Worm (Caenorhabditis elegans) whole organism, midembryonic: ENCODE data around the gene cua-1.

Experiments used
- T22C8.4 ChIP-seq: fragments of 200-800 bp; sonication (Bioruptor generic); IDR thresholded peaks from 2 replicates; pipeline ENCODE4 v1.3.6; 2022; ENCODE audit warnings: missing genetic modification characterization, missing compliant biosample characterization
- cog-1 ChIP-seq: sonication (generic microtip); optimal IDR thresholded peaks from 2 replicates; lab custom pipeline; 2016; ENCODE audit warnings: missing genetic modification characterization, missing compliant biosample characterization
- flt-1 ChIP-seq: fragments of 200-800 bp; sonication (Bioruptor generic); IDR thresholded peaks from 2 replicates; pipeline ENCODE4 v1.3.6; 2022; ENCODE audit warnings: missing genetic modification characterization, missing compliant biosample characterization
- klf-2 ChIP-seq: fragments of 200-800 bp; sonication (Bioruptor generic); conservative IDR thresholded peaks from 2 replicates; pipeline ENCODE4 v1.3.6; 2022; ENCODE audit warnings: missing genetic modification reagents, missing genetic modification characterization, missing compliant biosample characterization
- med-1 ChIP-seq: sonication (generic microtip); optimal IDR thresholded peaks from 2 replicates; lab custom pipeline; 2017; ENCODE audit warnings: missing genetic modification characterization, mild to moderate bottlenecking, missing compliant biosample characterization, antibody characterized with exemption, missing genetic modification reagents; ENCODE audit not compliant: insufficient read depth
- ref-1 ChIP-seq: fragments of 200-800 bp; sonication (Bioruptor generic); conservative IDR thresholded peaks from 2 replicates; pipeline ENCODE4 v1.3.6; 2022; ENCODE audit warnings: missing genetic modification reagents, missing genetic modification characterization, missing compliant biosample characterization
- tab-1 ChIP-seq: fragments of 200-800 bp; sonication (Bioruptor generic); IDR thresholded peaks from 2 replicates; pipeline ENCODE4 v1.3.6; 2022; ENCODE audit warnings: missing genetic modification characterization, missing compliant biosample characterization
- ztf-23 ChIP-seq: fragments of 200-800 bp; sonication (Bioruptor generic); IDR thresholded peaks from 2 replicates; pipeline ENCODE4 v1.3.6; 2022; ENCODE audit warnings: missing genetic modification reagents, missing genetic modification characterization, missing compliant biosample characterization
- ztf-29 ChIP-seq: fragments of 200-800 bp; sonication (Bioruptor generic); IDR thresholded peaks from 2 replicates; pipeline ENCODE4 v1.3.6; 2022; ENCODE audit warnings: missing genetic modification reagents, missing genetic modification characterization, missing compliant biosample characterization

cua-1 gene

ce11 chrIII:13474482-13474881 is 19.4 kb upstream of the cua-1 start:
- no peak for TF ChIP-seq T22C8.4 (GFP tag; lab: Robert Waterston, UW)
- no peak for TF ChIP-seq ref-1 (GFP tag; lab: Robert Waterston, UW)
- no peak for TF ChIP-seq ztf-29
- no peak for TF ChIP-seq ztf-23 (GFP tag; lab: Robert Waterston, UW)
- no peak for TF ChIP-seq med-1 (GFP tag; lab: Kevin White, UChicago)
- no peak for TF ChIP-seq cog-1 (tag; lab: Kevin White, UChicago)
- no peak for TF ChIP-seq tab-1
- TF ChIP-seq klf-2 (GFP tag; lab: Robert Waterston, UW): no peak
- TF ChIP-seq flt-1: no peak; the same call in 1 of the 2 replicates

- TF ChIP-seq ztf-23 (GFP tag; lab: Robert Waterston, UW) (no peak), tab-1 (no peak), klf-2 (GFP tag; lab: Robert Waterston, UW) (no peak), med-1 (GFP tag; lab: Kevin White, UChicago) (no peak), ztf-29 (no peak), flt-1 (no peak)
Observed at ce11 chrIII:13471504-13471903, 16.4 kb upstream of the cua-1 start, which contains the start of gene pssy-2. Gene pssy-2 (plus strand): TSS chrIII:13471804.

ce11 chrIII:13465918-13466592 is 10.9 kb upstream of the cua-1 start, which contains the start of gene cdk-5:
Gene cdk-5 (minus strand): TSS chrIII:13466342.
- TF ChIP-seq ztf-23 (GFP tag; lab: Robert Waterston, UW): 0 out of 2 replicates have a peak, but pooled peaks have one; percentile 6
- TF ChIP-seq tab-1: no peak
- no peak for TF ChIP-seq ztf-29
- no peak for TF ChIP-seq flt-1
- no peak for TF ChIP-seq ref-1 (GFP tag; lab: Robert Waterston, UW)
- no peak for TF ChIP-seq T22C8.4 (GFP tag; lab: Robert Waterston, UW)
- TF ChIP-seq klf-2 (GFP tag; lab: Robert Waterston, UW): no peak

ce11 chrIII:13464493-13465362 is 9.6 kb upstream of the cua-1 start, which contains the start of gene kel-3:
Gene kel-3 (plus strand): TSS chrIII:13464820.
- TF ChIP-seq T22C8.4 (GFP tag; lab: Robert Waterston, UW): no peak
- no peak for TF ChIP-seq cog-1 (tag; lab: Kevin White, UChicago)
- TF ChIP-seq ref-1 (GFP tag; lab: Robert Waterston, UW): no peak
- no peak for TF ChIP-seq klf-2 (GFP tag; lab: Robert Waterston, UW)
- no peak for TF ChIP-seq flt-1
- no peak for TF ChIP-seq tab-1
- no peak for TF ChIP-seq ztf-29
- no peak for TF ChIP-seq med-1 (GFP tag; lab: Kevin White, UChicago)
- TF ChIP-seq ztf-23 (GFP tag; lab: Robert Waterston, UW): no peak

ce11 chrIII:13462965-13463783 is 8.1 kb upstream of the cua-1 start, which contains the start of gene ant-1.1:
Gene ant-1.1 (plus strand): TSS chrIII:13463163.
- TF ChIP-seq tab-1 (no peak), ztf-29 (0 out of 2 replicates have a peak, but pooled peaks have one; percentile 28), flt-1 (peak; percentile 85), cog-1 (tag; lab: Kevin White, UChicago) (no peak), T22C8.4 (GFP tag; lab: Robert Waterston, UW) (peak; percentile 39), ref-1 (GFP tag; lab: Robert Waterston, UW) (no peak), med-1 (GFP tag; lab: Kevin White, UChicago) (no peak), ztf-23 (GFP tag; lab: Robert Waterston, UW) (peak; percentile 85), klf-2 (GFP tag; lab: Robert Waterston, UW) (peak; percentile 58; the same call in 1 of the 2 replicates)

- no peak for TF ChIP-seq tab-1
- no peak for TF ChIP-seq klf-2 (GFP tag; lab: Robert Waterston, UW)
- TF ChIP-seq med-1 (GFP tag; lab: Kevin White, UChicago): no peak
- TF ChIP-seq ztf-29: no peak
- no peak for TF ChIP-seq cog-1 (tag; lab: Kevin White, UChicago)
- no peak for TF ChIP-seq ztf-23 (GFP tag; lab: Robert Waterston, UW)
- TF ChIP-seq T22C8.4 (GFP tag; lab: Robert Waterston, UW): no peak
- no peak for TF ChIP-seq flt-1
Observed at ce11 chrIII:13462138-13462634, 7.1 kb upstream of the cua-1 start, which contains the start of the genes abcf-2 and T27E9.2. Gene abcf-2 (minus strand): TSS chrIII:13462238. Gene T27E9.2 (minus strand): TSS chrIII:13462584.

- TF ChIP-seq klf-2 (GFP tag; lab: Robert Waterston, UW) (no peak), ztf-29 (no peak), cog-1 (tag; lab: Kevin White, UChicago) (no peak), med-1 (GFP tag; lab: Kevin White, UChicago) (no peak), tab-1 (no peak), flt-1 (no peak), ztf-23 (GFP tag; lab: Robert Waterston, UW) (no peak), ref-1 (GFP tag; lab: Robert Waterston, UW) (no peak), T22C8.4 (GFP tag; lab: Robert Waterston, UW) (no peak)
Observed at ce11 chrIII:13461535-13461934, 6.4 kb upstream of the cua-1 start.

- TF ChIP-seq ztf-29 (no peak), tab-1 (no peak), cog-1 (tag; lab: Kevin White, UChicago) (no peak), T22C8.4 (GFP tag; lab: Robert Waterston, UW) (no peak), ztf-23 (GFP tag; lab: Robert Waterston, UW) (no peak), med-1 (GFP tag; lab: Kevin White, UChicago) (no peak), ref-1 (GFP tag; lab: Robert Waterston, UW) (no peak)
Observed at ce11 chrIII:13458978-13459596, 4.0 kb upstream of the cua-1 start, which contains the start of gene tag-164. Gene tag-164 (plus strand): TSS chrIII:13459546.
